Worm (Caenorhabditis elegans) whole organism, mixed stage, embryonic: ENCODE data around the gene srw-2.

Source experiments
- ces-1 ChIP-seq: fragments of 150-350 bp; optimal IDR thresholded peaks from 2 replicates; lab custom pipeline; 2014; ENCODE audit warnings: missing biosample characterization, missing genetic modification reagents, missing genetic modification characterization
- flh-1 ChIP-seq: fragments of 200-800 bp; sonication (Bioruptor generic); optimal IDR thresholded peaks from 2 replicates; lab custom pipeline; 2018; ENCODE audit warnings: mild to moderate bottlenecking, missing genetic modification characterization, moderate library complexity, missing compliant biosample characterization
- nhr-12 ChIP-seq: fragments of 150-350 bp; optimal IDR thresholded peaks from 2 replicates; lab custom pipeline; 2014; ENCODE audit warnings: missing biosample characterization, missing genetic modification characterization
- snpc-4 ChIP-seq: fragments of 150-350 bp; optimal IDR thresholded peaks from 2 replicates; lab custom pipeline; 2014; ENCODE audit warnings: missing biosample characterization, missing genetic modification characterization

ce11 chrV:2877509-2877908 lies 46.8 kb downstream of the srw-2 start, which contains the start of gene F37B4.10:
- TF ChIP-seq nhr-12 (tag; lab: Kevin White, UChicago) (no peak), ces-1 (GFP tag; lab: Kevin White, UChicago) (no peak), flh-1 (GFP tag; lab: Kevin White, UChicago) (no peak), snpc-4 (tag; lab: Kevin White, UChicago) (no peak)
